Fruit fly (Drosophila melanogaster) whole organism, wandering third instar larva: ENCODE measurements around the gene Ance-3.

Experiments
- Abd-B ChIP-seq: fragments of >200 bp; optimal IDR thresholded peaks from 2 replicates; lab custom pipeline; 2017; ENCODE audit warnings: missing biosample characterization, missing genetic modification characterization
- CG32264 ChIP-seq: fragments of 200-800 bp; sonication (Bioruptor generic); optimal IDR thresholded peaks from 2 replicates; lab custom pipeline; 2016; ENCODE audit warnings: missing biosample characterization, missing genetic modification characterization
- CG9705 ChIP-seq: fragments of 200-800 bp; sonication (Bioruptor generic); optimal IDR thresholded peaks from 2 replicates; lab custom pipeline; 2018; ENCODE audit warnings: missing biosample characterization, mild to moderate bottlenecking, missing genetic modification characterization
- CrebA ChIP-seq: fragments of 200-800 bp; sonication (Bioruptor generic); optimal IDR thresholded peaks from 2 replicates; lab custom pipeline; 2016; ENCODE audit warnings: missing biosample characterization, mild to moderate bottlenecking, missing genetic modification characterization, borderline replicate concordance
- Dfd ChIP-seq: fragments of >200 bp; optimal IDR thresholded peaks from 2 replicates; lab custom pipeline; 2017; ENCODE audit warnings: missing biosample characterization, missing genetic modification characterization
- Dif ChIP-seq: fragments of 200-275, 200-300 bp; sonication (Bioruptor generic); optimal IDR thresholded peaks from 2 replicates; lab custom pipeline; 2018; ENCODE audit warnings: missing biosample characterization, missing genetic modification characterization; ENCODE audit not compliant: partially characterized antibody
- GATAd ChIP-seq: sonication (Bioruptor generic); optimal IDR thresholded peaks from 2 replicates; lab custom pipeline; 2016; ENCODE audit warnings: missing biosample characterization, missing genetic modification characterization
- HLH106 ChIP-seq: fragments of 200-800 bp; optimal IDR thresholded peaks from 3 replicates; lab custom pipeline; 2019; ENCODE audit warnings: missing biosample characterization, mild to moderate bottlenecking, missing genetic modification characterization, moderate library complexity
- Hnf4 ChIP-seq: fragments of 200-800 bp; sonication (Bioruptor generic); optimal IDR thresholded peaks from 2 replicates; lab custom pipeline; 2016; ENCODE audit warnings: missing biosample characterization, mild to moderate bottlenecking, missing genetic modification characterization
- Hr78 ChIP-seq: fragments of >200 bp; optimal IDR thresholded peaks from 2 replicates; lab custom pipeline; 2017; ENCODE audit warnings: missing biosample characterization, missing genetic modification characterization
- Hr83 ChIP-seq: fragments of 200-300 bp; sonication (Bioruptor generic); optimal IDR thresholded peaks from 2 replicates; lab custom pipeline; 2016; ENCODE audit warnings: missing biosample characterization, mild to moderate bottlenecking, missing genetic modification characterization, moderate library complexity; ENCODE audit not compliant: poor library complexity, severe bottlenecking
- Jra ChIP-seq: sonication (Bioruptor generic); optimal IDR thresholded peaks from 2 replicates; lab custom pipeline; 2016; ENCODE audit warnings: missing biosample characterization, missing genetic modification characterization
- Mio ChIP-seq: sonication (Bioruptor generic); optimal IDR thresholded peaks from 2 replicates; lab custom pipeline; 2016; ENCODE audit warnings: missing biosample characterization, missing genetic modification characterization
- Myc ChIP-seq: fragments of >200 bp; optimal IDR thresholded peaks from 2 replicates; lab custom pipeline; 2017
- N ChIP-seq: fragments of >200 bp; optimal IDR thresholded peaks from 2 replicates; lab custom pipeline; 2018; ENCODE audit warnings: missing biosample characterization, missing external identifiers, missing genetic modification characterization
- OdsH ChIP-seq: fragments of 200-800 bp; sonication (Bioruptor generic); optimal IDR thresholded peaks from 2 replicates; lab custom pipeline; 2016; ENCODE audit warnings: missing biosample characterization, mild to moderate bottlenecking, missing genetic modification characterization
- Rel ChIP-seq, 2 experiments: fragments of 200-800 bp; sonication (Bioruptor generic) in 1 of 2; optimal IDR thresholded peaks; 2 replicates in 1 of 2; 3 replicates in 1 of 2; lab custom pipeline; 2016 to 2019; ENCODE audit warnings: mild to moderate bottlenecking in 2 of 2, missing biosample characterization in 2 of 2, missing genetic modification characterization in 2 of 2, moderate library complexity in 1 of 2
- Sp1 ChIP-seq: fragments of 200-800 bp; sonication (Bioruptor generic); optimal IDR thresholded peaks from 3 replicates; lab custom pipeline; 2019; ENCODE audit warnings: missing biosample characterization, mild to moderate bottlenecking, missing genetic modification characterization, moderate library complexity
- Vsx2 ChIP-seq: fragments of 200-300, 225-300 bp; sonication (Bioruptor generic); optimal IDR thresholded peaks from 2 replicates; lab custom pipeline; 2018; ENCODE audit warnings: missing biosample characterization, missing genetic modification characterization; ENCODE audit not compliant: partially characterized antibody
- br ChIP-seq: fragments of 200-800 bp; sonication (Bioruptor generic); optimal IDR thresholded peaks from 2 replicates; lab custom pipeline; 2016; ENCODE audit warnings: missing biosample characterization, missing genetic modification characterization
- brk ChIP-seq: fragments of 200-800 bp; sonication (Bioruptor generic); optimal IDR thresholded peaks from 2 replicates; lab custom pipeline; 2016; ENCODE audit warnings: missing biosample characterization, mild to moderate bottlenecking, missing genetic modification characterization
- dl ChIP-seq, 2 experiments: fragments of 175-275, 200-275 bp in 1 of 2; fragments of 200-275 bp in 1 of 2; sonication (Bioruptor generic); optimal IDR thresholded peaks; lab custom pipeline; 2018; ENCODE audit warnings: mild to moderate bottlenecking in 2 of 2, missing biosample characterization in 2 of 2, missing genetic modification characterization in 2 of 2, moderate library complexity in 2 of 2; ENCODE audit not compliant: partially characterized antibody in 2 of 2, insufficient read depth in 1 of 2
- dmrt93B ChIP-seq: fragments of 200-800 bp; sonication (Bioruptor generic); optimal IDR thresholded peaks from 2 replicates; lab custom pipeline; 2018; ENCODE audit warnings: missing biosample characterization, mild to moderate bottlenecking, missing genetic modification characterization
- dsf ChIP-seq: sonication (Bioruptor generic); optimal IDR thresholded peaks from 2 replicates; lab custom pipeline; 2016; ENCODE audit warnings: missing biosample characterization, missing genetic modification characterization, borderline replicate concordance
- ey ChIP-seq: fragments of 200-800 bp; sonication (Bioruptor generic); optimal IDR thresholded peaks from 2 replicates; lab custom pipeline; 2016; ENCODE audit warnings: missing biosample characterization, missing genetic modification characterization
- foxo ChIP-seq, 2 experiments: fragments of 200-800 bp; sonication (Bioruptor generic); optimal IDR thresholded peaks; 2 replicates in 1 of 2; 3 replicates in 1 of 2; lab custom pipeline; 2016 to 2017; ENCODE audit warnings: missing biosample characterization in 2 of 2, missing genetic modification characterization in 2 of 2
- fru ChIP-seq: fragments of 200-800 bp; sonication (Bioruptor generic); optimal IDR thresholded peaks from 3 replicates; lab custom pipeline; 2016; ENCODE audit warnings: missing biosample characterization, mild to moderate bottlenecking, missing genetic modification characterization
- h ChIP-seq: fragments of 200-800 bp; sonication (Bioruptor generic); optimal IDR thresholded peaks from 3 replicates; lab custom pipeline; 2016; ENCODE audit warnings: missing biosample characterization, mild to moderate bottlenecking, missing genetic modification characterization
- jim ChIP-seq: fragments of 175-275, 200-325 bp; sonication (Bioruptor generic); optimal IDR thresholded peaks from 2 replicates; lab custom pipeline; 2016; ENCODE audit warnings: missing biosample characterization, mild to moderate bottlenecking, missing genetic modification characterization
- lola ChIP-seq: fragments of >200 bp; optimal IDR thresholded peaks from 2 replicates; lab custom pipeline; 2017; ENCODE audit warnings: missing biosample characterization, missing genetic modification characterization
- pan ChIP-seq: fragments of >200 bp; optimal IDR thresholded peaks from 2 replicates; lab custom pipeline; 2017
- psq ChIP-seq: fragments of 200-800 bp; sonication (Bioruptor generic); optimal IDR thresholded peaks from 3 replicates; lab custom pipeline; 2017; ENCODE audit warnings: missing biosample characterization, mild to moderate bottlenecking, missing genetic modification characterization, moderate library complexity
- rgr ChIP-seq: fragments of 200-800 bp; sonication (Bioruptor generic); optimal IDR thresholded peaks from 3 replicates; lab custom pipeline; 2016; ENCODE audit warnings: missing biosample characterization, mild to moderate bottlenecking, missing genetic modification characterization
- sage ChIP-seq: fragments of 200-800 bp; sonication (Bioruptor generic); optimal IDR thresholded peaks from 2 replicates; lab custom pipeline; 2016; ENCODE audit warnings: missing biosample characterization, mild to moderate bottlenecking, missing genetic modification characterization
- sv ChIP-seq: fragments of 200-800 bp; sonication (Bioruptor generic); optimal IDR thresholded peaks from 3 replicates; lab custom pipeline; 2016; ENCODE audit warnings: missing biosample characterization, missing genetic modification characterization
- tai ChIP-seq: sonication (Bioruptor generic); optimal IDR thresholded peaks from 2 replicates; lab custom pipeline; 2016; ENCODE audit warnings: missing biosample characterization, missing genetic modification characterization
- usp ChIP-seq: fragments of >200 bp; optimal IDR thresholded peaks from 2 replicates; lab custom pipeline; 2017; ENCODE audit warnings: missing biosample characterization, missing genetic modification characterization
- woc ChIP-seq: sonication (Bioruptor generic); optimal IDR thresholded peaks from 2 replicates; lab custom pipeline; 2016; ENCODE audit warnings: missing biosample characterization, mild to moderate bottlenecking, missing genetic modification characterization

Ance-3 gene

DNA sequence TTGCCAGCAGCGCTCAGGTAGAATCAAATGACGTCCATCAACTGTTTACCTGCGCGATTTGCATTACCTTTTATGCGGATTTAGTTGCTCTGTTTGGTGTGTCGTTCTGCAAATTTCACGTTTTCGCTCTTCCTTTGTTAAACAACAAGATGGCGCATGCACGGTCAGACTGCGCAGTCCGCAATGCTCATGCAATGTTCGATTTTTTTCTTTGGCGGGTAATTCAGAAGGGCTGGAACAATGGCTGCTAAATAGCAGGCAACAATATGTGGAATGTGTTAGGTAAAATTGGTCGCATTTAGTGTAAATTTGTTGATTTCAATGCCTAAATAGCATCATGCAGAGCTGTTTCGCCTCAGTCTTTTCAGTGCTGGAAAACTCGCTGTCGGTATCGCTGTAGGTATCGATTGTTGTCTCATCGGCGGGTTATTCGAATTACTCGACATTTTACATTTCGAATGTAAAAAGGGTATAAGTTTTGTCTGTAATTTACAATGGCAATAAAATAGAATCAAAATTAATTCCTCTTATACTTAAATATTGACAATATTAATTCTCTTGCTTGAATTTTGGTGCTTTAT is 10.1 kb upstream of the Ance-3 start, which contains the start of gene Smg5:
Gene Smg5 (minus strand): TSS at position 331 of the 581 bp plus-strand sequence.
- TF ChIP-seq Mio (GFP tag; lab: Kevin White, UChicago) (no peak), Hr83 (peak; percentile 61), usp (GFP tag; lab: Kevin White, UChicago) (no peak), dl (GFP tag; optimal IDR thresholded peaks at IDR 0.05; lab: Kevin White, UChicago; ENCODE audit: insufficient read depth in 1 of 2, partially characterized antibody in 2 of 2) (peak; percentile 98 to 99), pan (lab: Kevin White, UChicago) (no peak), Vsx2 (peak; percentile 100), Hr78 (GFP tag; lab: Kevin White, UChicago) (no peak), fru (GFP tag; lab: Kevin White, UChicago) (peak; percentile 84), rgr (GFP tag; lab: Kevin White, UChicago) (peak; percentile 89), Dif (GFP tag; lab: Kevin White, UChicago) (peak; percentile 100), sage (peak; percentile 1), br (GFP tag; lab: Kevin White, UChicago) (peak; percentile 85), HLH106 (tag; lab: Kevin White, UChicago) (peak; percentile 78), psq (GFP tag; lab: Kevin White, UChicago) (peak; percentile 82), GATAd (GFP tag; lab: Kevin White, UChicago) (peak; percentile 46), sv (peak; percentile 96), CG32264 (GFP tag; lab: Kevin White, UChicago) (peak; percentile 57), ey (GFP tag; lab: Kevin White, UChicago) (peak; percentile 85), Myc (peak; percentile 76), h (peak; percentile 88), Abd-B (no peak), CG9705 (peak; percentile 78), lola (GFP tag; lab: Kevin White, UChicago) (no peak), N (GFP tag; lab: Kevin White, UChicago) (peak; percentile 59), Jra (GFP tag; lab: Kevin White, UChicago) (peak; percentile 74), Dfd (GFP tag; lab: Kevin White, UChicago) (no peak), woc (peak; percentile 91), dsf (GFP tag; lab: Kevin White, UChicago) (peak; percentile 34), brk (GFP tag; lab: Kevin White, UChicago) (no peak), OdsH (GFP tag; lab: Kevin White, UChicago) (peak; percentile 69), jim (no peak), CrebA (GFP tag; lab: Kevin White, UChicago) (no peak), tai (GFP tag; lab: Kevin White, UChicago) (no peak), foxo (GFP tag; optimal IDR thresholded peaks at IDR 0.05; lab: Kevin White, UChicago) (peak; percentile 58 to 89), Rel (GFP tag; optimal IDR thresholded peaks at IDR 0.05; lab: Kevin White, UChicago) (no peak), Rel (tag; optimal IDR thresholded peaks at IDR 0.05; lab: Kevin White, UChicago) (peak; percentile 23), Hnf4 (peak; percentile 83), dmrt93B (GFP tag; lab: Kevin White, UChicago) (peak; percentile 68), Sp1 (GFP tag; lab: Kevin White, UChicago) (peak; percentile 62)

dm6 chr2L:13905072-13905847 is 9.3 kb upstream of the Ance-3 start, which contains the start of gene Ance:
Gene Ance (plus strand): TSS chr2L:13905645.
- TF ChIP-seq CG32264 (GFP tag; lab: Kevin White, UChicago) = no peak
- peak in 1 of 2 experiments; percentile 68 for TF ChIP-seq foxo (GFP tag; optimal IDR thresholded peaks at IDR 0.05; lab: Kevin White, UChicago)
- no peak for TF ChIP-seq Dfd (GFP tag; lab: Kevin White, UChicago)
- peak; percentile 8 for TF ChIP-seq CG9705
- TF ChIP-seq Hr78 (GFP tag; lab: Kevin White, UChicago) = no peak
- no peak for TF ChIP-seq brk (GFP tag; lab: Kevin White, UChicago)
- TF ChIP-seq br (GFP tag; lab: Kevin White, UChicago) = peak; percentile 55
- no peak for TF ChIP-seq N (GFP tag; lab: Kevin White, UChicago)
- TF ChIP-seq Mio (GFP tag; lab: Kevin White, UChicago) = no peak
- TF ChIP-seq tai (GFP tag; lab: Kevin White, UChicago) = no peak
- TF ChIP-seq h = peak; percentile 57
- no peak for TF ChIP-seq lola (GFP tag; lab: Kevin White, UChicago)
- no peak for TF ChIP-seq GATAd (GFP tag; lab: Kevin White, UChicago)
- TF ChIP-seq Hr83 = peak; percentile 53
- TF ChIP-seq Hnf4 = peak; percentile 22
- peak; percentile 25 for TF ChIP-seq Dif (GFP tag; lab: Kevin White, UChicago)
- no peak for TF ChIP-seq Jra (GFP tag; lab: Kevin White, UChicago)
- no peak for TF ChIP-seq sage
- no peak for TF ChIP-seq Sp1 (GFP tag; lab: Kevin White, UChicago)
- no peak for TF ChIP-seq usp (GFP tag; lab: Kevin White, UChicago)
- peak; percentile 17 for TF ChIP-seq woc
- TF ChIP-seq OdsH (GFP tag; lab: Kevin White, UChicago) = peak; percentile 39
- no peak for TF ChIP-seq Myc
- no peak for TF ChIP-seq dmrt93B (GFP tag; lab: Kevin White, UChicago)
- peak; percentile 27 for TF ChIP-seq Vsx2
- TF ChIP-seq sv = peak; percentile 20
- no peak for TF ChIP-seq jim
- no peak for TF ChIP-seq dsf (GFP tag; lab: Kevin White, UChicago)
- peak; percentile 17 for TF ChIP-seq ey (GFP tag; lab: Kevin White, UChicago)
- TF ChIP-seq pan (lab: Kevin White, UChicago) = no peak
- TF ChIP-seq psq (GFP tag; lab: Kevin White, UChicago) = peak; percentile 37
- no peak for TF ChIP-seq CrebA (GFP tag; lab: Kevin White, UChicago)
- peak; percentile 71 for TF ChIP-seq HLH106 (tag; lab: Kevin White, UChicago)
- no peak for TF ChIP-seq Abd-B
- peak; percentile 55 for TF ChIP-seq rgr (GFP tag; lab: Kevin White, UChicago)
- TF ChIP-seq fru (GFP tag; lab: Kevin White, UChicago) = peak; percentile 76
- no peak for TF ChIP-seq dl (GFP tag; optimal IDR thresholded peaks at IDR 0.05; lab: Kevin White, UChicago; ENCODE audit: insufficient read depth in 1 of 2, partially characterized antibody in 2 of 2)
- no peak for TF ChIP-seq Rel (GFP tag; optimal IDR thresholded peaks at IDR 0.05; lab: Kevin White, UChicago)
- TF ChIP-seq Rel (tag; optimal IDR thresholded peaks at IDR 0.05; lab: Kevin White, UChicago) = peak; percentile 12
